Worm (Caenorhabditis elegans) whole organism, young adult: ENCODE results near the gene M106.7.
A peak's percentile ranks its signal among the peaks of the same experiment; 100 is the strongest.

Experiments
- B0019.2 ChIP-seq: fragments of 200-800 bp; sonication (Bioruptor generic); conservative IDR thresholded peaks from 2 replicates; pipeline ENCODE4 v1.3.6; 2022; ENCODE audit warnings: missing genetic modification reagents, missing genetic modification characterization, missing compliant biosample characterization
- F22D6.2 ChIP-seq: sonication (generic microtip); optimal IDR thresholded peaks from 2 replicates; lab custom pipeline; 2016; ENCODE audit warnings: mild to moderate bottlenecking, missing genetic modification characterization, missing compliant biosample characterization
- F57A8.1 ChIP-seq: fragments of 200-800 bp; sonication (Bioruptor generic); optimal IDR thresholded peaks from 2 replicates; lab custom pipeline; 2018; ENCODE audit warnings: mild to moderate bottlenecking, missing genetic modification characterization, moderate library complexity, missing compliant biosample characterization
- F57C9.4 ChIP-seq: sonication (generic microtip); optimal IDR thresholded peaks from 2 replicates; lab custom pipeline; 2017; ENCODE audit warnings: mild to moderate bottlenecking, missing genetic modification characterization, missing compliant biosample characterization
- Y53F4B.3 ChIP-seq: fragments of 200-800 bp; sonication (Bioruptor generic); IDR thresholded peaks from 2 replicates; pipeline ENCODE4 v1.3.6; 2022; ENCODE audit warnings: missing genetic modification reagents, missing genetic modification characterization, missing compliant biosample characterization
- ZK185.1 ChIP-seq: sonication (generic microtip); optimal IDR thresholded peaks from 2 replicates; lab custom pipeline; 2016; ENCODE audit warnings: mild to moderate bottlenecking, missing genetic modification characterization, missing compliant biosample characterization; ENCODE audit not compliant: poor library complexity, severe bottlenecking
- aptf-3 ChIP-seq: fragments of 200-800 bp; sonication (Bioruptor generic); IDR thresholded peaks from 2 replicates; pipeline ENCODE4 v1.3.6; 2022; ENCODE audit warnings: missing genetic modification characterization, missing compliant biosample characterization
- attf-3 ChIP-seq: fragments of 200-800 bp; sonication (Bioruptor generic); conservative IDR thresholded peaks from 2 replicates; pipeline ENCODE4 v1.3.6; 2022; ENCODE audit warnings: missing genetic modification reagents, missing genetic modification characterization, missing compliant biosample characterization
- attf-6 ChIP-seq: fragments of 200-800 bp; sonication (Bioruptor generic); IDR thresholded peaks from 2 replicates; pipeline ENCODE4 v1.3.6; 2022; ENCODE audit warnings: missing genetic modification reagents, missing genetic modification characterization, missing compliant biosample characterization
- cebp-2 ChIP-seq: fragments of 200-800 bp; sonication (Bioruptor generic); IDR thresholded peaks from 2 replicates; pipeline ENCODE4 v1.3.6; 2022; ENCODE audit warnings: missing genetic modification characterization, missing compliant biosample characterization
- dpl-1 ChIP-seq: fragments of 150-350 bp; optimal IDR thresholded peaks from 2 replicates; lab custom pipeline; 2014; ENCODE audit warnings: missing biosample characterization, missing genetic modification reagents, missing genetic modification characterization
- egrh-3 ChIP-seq: fragments of 200-800 bp; sonication (Bioruptor generic); IDR thresholded peaks from 2 replicates; pipeline ENCODE4 v1.3.6; 2022; ENCODE audit warnings: missing genetic modification reagents, missing genetic modification characterization, missing compliant biosample characterization
- hlh-12 ChIP-seq: sonication (generic microtip); optimal IDR thresholded peaks from 2 replicates; lab custom pipeline; 2016; ENCODE audit warnings: missing genetic modification characterization, missing compliant biosample characterization
- hmg-1.2 ChIP-seq: fragments of 200-800 bp; sonication (Bioruptor generic); IDR thresholded peaks from 2 replicates; pipeline ENCODE4 v1.3.6; 2022; ENCODE audit warnings: missing genetic modification reagents, missing genetic modification characterization, missing compliant biosample characterization
- lsy-27 ChIP-seq: sonication (generic microtip); optimal IDR thresholded peaks from 2 replicates; lab custom pipeline; 2017; ENCODE audit warnings: missing genetic modification characterization, mild to moderate bottlenecking, missing compliant biosample characterization, antibody characterized with exemption, missing genotype, borderline replicate concordance; ENCODE audit not compliant: insufficient read depth
- mcd-1 ChIP-seq: fragments of 200-800 bp; sonication (Bioruptor generic); IDR thresholded peaks from 2 replicates; pipeline ENCODE4 v1.3.6; 2022; ENCODE audit warnings: missing genetic modification reagents, missing genetic modification characterization, missing compliant biosample characterization
- nfyb-1 ChIP-seq: fragments of 200-800 bp; sonication (Bioruptor generic); IDR thresholded peaks from 2 replicates; pipeline ENCODE4 v1.3.6; 2022; ENCODE audit warnings: missing genetic modification reagents, missing genetic modification characterization, missing compliant biosample characterization
- nhr-179 ChIP-seq: sonication (generic microtip); optimal IDR thresholded peaks from 2 replicates; lab custom pipeline; 2016; ENCODE audit warnings: mild to moderate bottlenecking, missing genetic modification characterization, missing compliant biosample characterization
- nhr-27 ChIP-seq: fragments of 200-800 bp; sonication (Bioruptor generic); optimal IDR thresholded peaks from 2 replicates; lab custom pipeline; 2018; ENCODE audit warnings: mild to moderate bottlenecking, missing genetic modification characterization, moderate library complexity, missing compliant biosample characterization
- pha-4 ChIP-seq: fragments of 150-350 bp; sonication (generic microtip); optimal IDR thresholded peaks from 2 replicates; lab custom pipeline; 2014; ENCODE audit warnings: missing biosample characterization, missing genetic modification reagents, missing genetic modification characterization
- sea-2 ChIP-seq: fragments of 200-800 bp; sonication (Bioruptor generic); IDR thresholded peaks from 2 replicates; pipeline ENCODE4 v1.3.6; 2022; ENCODE audit warnings: missing genetic modification characterization, missing compliant biosample characterization
- snpc-1.1 ChIP-seq: sonication (generic microtip); optimal IDR thresholded peaks from 2 replicates; lab custom pipeline; 2017; ENCODE audit warnings: missing genetic modification characterization, mild to moderate bottlenecking, missing compliant biosample characterization, antibody characterized with exemption, moderate library complexity, missing genotype, missing genetic modification reagents; ENCODE audit not compliant: insufficient read depth
- somi-1 ChIP-seq: fragments of 200-800 bp; sonication (Bioruptor generic); optimal IDR thresholded peaks from 2 replicates; lab custom pipeline; 2018; ENCODE audit warnings: mild to moderate bottlenecking, missing genetic modification characterization, missing compliant biosample characterization
- sptf-2 ChIP-seq: fragments of 200-800 bp; sonication (Bioruptor generic); optimal IDR thresholded peaks from 2 replicates; lab custom pipeline; 2018; ENCODE audit warnings: mild to moderate bottlenecking, missing genetic modification characterization, missing compliant biosample characterization
- tbp1 ChIP-seq: fragments of 200-800 bp; sonication (Bioruptor generic); optimal IDR thresholded peaks from 2 replicates; lab custom pipeline; 2018; ENCODE audit warnings: mild to moderate bottlenecking, missing genetic modification characterization, missing compliant biosample characterization
- tbx-9 ChIP-seq: sonication (generic microtip); optimal IDR thresholded peaks from 2 replicates; lab custom pipeline; 2016; ENCODE audit warnings: borderline replicate concordance, missing genetic modification characterization, inconsistent platforms, missing compliant biosample characterization
- ztf-26 ChIP-seq: sonication (generic microtip); optimal IDR thresholded peaks from 2 replicates; lab custom pipeline; 2017; ENCODE audit warnings: missing genetic modification characterization, missing compliant biosample characterization

M106.7 gene

DNA sequence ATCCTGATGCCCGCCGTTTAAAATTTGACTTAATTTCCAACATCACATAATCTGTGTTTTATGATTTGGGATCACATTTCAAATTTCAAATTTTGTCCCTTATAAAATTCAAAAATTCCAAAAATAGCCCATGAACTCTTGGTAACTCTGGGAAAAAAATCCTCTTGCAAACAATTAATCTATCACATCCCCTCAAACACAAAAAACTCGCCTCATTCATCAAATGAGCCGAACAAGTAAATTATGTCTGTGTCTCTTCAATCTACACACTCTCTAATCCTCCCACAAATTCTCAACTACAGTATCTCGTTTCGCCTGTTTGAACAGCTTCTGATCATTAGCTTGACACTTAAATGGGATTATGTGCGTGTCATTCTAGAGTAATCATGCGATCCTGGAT lies 46.3 kb downstream of the M106.7 start, which contains the start of gene msrp-7:
Gene msrp-7, plus strand, starts transcription at position 301 of the 400 bp plus-strand sequence.
- TF ChIP-seq hmg-1.2 (GFP tag; lab: Robert Waterston, UW): peak; percentile 50
- TF ChIP-seq nhr-27 (tag; lab: Kevin White, UChicago): no peak
- no peak for TF ChIP-seq ztf-26 (tag; lab: Kevin White, UChicago)
- no peak for TF ChIP-seq nfyb-1 (GFP tag; lab: Robert Waterston, UW)
- no peak for TF ChIP-seq F22D6.2 (tag; lab: Kevin White, UChicago)
- no peak for TF ChIP-seq sptf-2 (GFP tag; lab: Kevin White, UChicago)
- no peak for TF ChIP-seq somi-1 (GFP tag; lab: Kevin White, UChicago)

DNA sequence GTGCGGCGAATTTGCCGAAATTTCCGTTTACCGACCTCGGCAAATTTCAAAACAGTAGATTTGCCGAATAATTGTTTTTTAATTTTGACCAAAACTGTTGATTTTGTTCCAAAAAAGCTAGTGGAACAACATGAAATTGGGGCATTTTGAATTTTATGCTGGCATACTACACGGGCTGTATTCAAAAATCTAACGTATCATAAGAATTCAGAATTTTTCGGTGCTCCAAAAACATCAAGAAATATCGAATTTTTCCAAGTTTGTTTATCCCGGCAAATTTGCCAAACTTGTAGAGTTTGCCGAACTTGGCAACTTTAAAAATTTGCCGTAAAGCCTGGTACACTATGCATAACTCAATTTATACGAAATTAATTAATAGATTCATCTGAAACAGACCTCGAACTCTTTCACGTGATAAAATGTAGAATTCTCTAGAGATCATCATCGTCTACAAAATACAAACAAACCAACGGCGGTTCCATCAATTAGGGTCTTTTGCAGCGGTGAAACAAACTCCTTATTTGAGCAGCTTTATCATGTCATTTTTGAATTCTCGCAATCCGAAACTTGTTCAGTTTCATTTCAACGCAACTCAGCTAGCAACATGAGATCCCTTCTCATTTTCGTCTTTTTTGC lies 48.2 kb downstream of the M106.7 start, which contains the start of gene R06F6.14:
Gene R06F6.14, plus strand, starts transcription at position 586 of the 636 bp plus-strand sequence.
- TF ChIP-seq pha-4 (tag; lab: Kevin White, UChicago) (no peak), sea-2 (GFP tag; lab: Robert Waterston, UW) (no peak), aptf-3 (no peak), Y53F4B.3 (GFP tag; lab: Robert Waterston, UW) (no peak), tbx-9 (tag; lab: Kevin White, UChicago) (no peak), hlh-12 (no peak), lsy-27 (tag; lab: Kevin White, UChicago) (no peak), attf-3 (no peak), attf-6 (GFP tag; lab: Robert Waterston, UW) (no peak), F57A8.1 (GFP tag; lab: Kevin White, UChicago) (no peak), F57C9.4 (tag; lab: Kevin White, UChicago) (no peak), nhr-179 (tag; lab: Kevin White, UChicago) (no peak), cebp-2 (GFP tag; lab: Robert Waterston, UW) (no peak), egrh-3 (GFP tag; lab: Robert Waterston, UW) (no peak), snpc-1.1 (tag; lab: Kevin White, UChicago) (no peak), mcd-1 (no peak), ZK185.1 (tag; lab: Kevin White, UChicago) (no peak), dpl-1 (GFP tag; lab: Kevin White, UChicago) (no peak), tbp1 (no peak), B0019.2 (GFP tag; lab: Robert Waterston, UW) (no peak)
